Fruit fly (Drosophila melanogaster) whole organism, embryonic: Measurements from ENCODE around the gene nerfin-2.

Experiments used
- B-H1 ChIP-seq: fragments of 200-800 bp; sonication (Bioruptor generic); IDR thresholded peaks from 3 replicates; pipeline ENCODE4 v1.3.6; 2022; ENCODE audit warnings: missing biosample characterization, missing genetic modification characterization
- CG10209 ChIP-seq: fragments of 200-800 bp; sonication (Bioruptor generic); optimal IDR thresholded peaks from 3 replicates; lab custom pipeline; 2017; ENCODE audit warnings: missing biosample characterization, mild to moderate bottlenecking, missing genetic modification characterization, missing genetic modification reagents
- CG10366 ChIP-seq: fragments of 200-800 bp; sonication (Bioruptor generic); IDR thresholded peaks from 2 replicates; pipeline ENCODE4 v1.3.6; 2022; ENCODE audit warnings: missing biosample characterization, missing genetic modification characterization
- CG10979 ChIP-seq: fragments of 200-800 bp; sonication (Bioruptor generic); optimal IDR thresholded peaks from 2 replicates; lab custom pipeline; 2018; ENCODE audit warnings: missing biosample characterization, mild to moderate bottlenecking, missing genetic modification characterization, moderate library complexity
- CG11560 ChIP-seq: fragments of 200-800 bp; sonication (Bioruptor generic); IDR thresholded peaks from 3 replicates; pipeline ENCODE4 v1.3.6; 2022; ENCODE audit warnings: missing biosample characterization, missing genetic modification characterization
- CG11695 ChIP-seq: fragments of 200-800 bp; sonication (Bioruptor generic); IDR thresholded peaks from 3 replicates; pipeline ENCODE4 v1.3.6; 2022; ENCODE audit warnings: missing biosample characterization, missing genetic modification characterization
- CG12659 ChIP-seq: fragments of 200-800 bp; sonication (Bioruptor generic); optimal IDR thresholded peaks from 3 replicates; lab custom pipeline; 2017; ENCODE audit warnings: mild to moderate bottlenecking, missing biosample characterization, missing genetic modification reagents, missing genetic modification characterization
- CG13424 ChIP-seq: fragments of 200-800 bp; sonication (Bioruptor generic); optimal IDR thresholded peaks from 2 replicates; lab custom pipeline; 2019; ENCODE audit warnings: missing biosample characterization, mild to moderate bottlenecking, missing genetic modification characterization, moderate library complexity
- CG13775 ChIP-seq: fragments of 200-800 bp; sonication (Bioruptor generic); optimal IDR thresholded peaks from 3 replicates; lab custom pipeline; 2017; ENCODE audit warnings: missing biosample characterization, mild to moderate bottlenecking, missing genetic modification characterization
- CG15696 ChIP-seq: fragments of 200-800 bp; sonication (Bioruptor generic); optimal IDR thresholded peaks from 2 replicates; lab custom pipeline; 2019; ENCODE audit warnings: missing biosample characterization, mild to moderate bottlenecking, missing genetic modification characterization, moderate library complexity
- CG17361 ChIP-seq: fragments of 200-800 bp; sonication (Bioruptor generic); IDR thresholded peaks from 3 replicates; pipeline ENCODE4 v1.3.6; 2022; ENCODE audit warnings: missing biosample characterization, missing genetic modification characterization
- CG18262 ChIP-seq: fragments of 200-800 bp; optimal IDR thresholded peaks from 3 replicates; lab custom pipeline; 2019; ENCODE audit warnings: missing biosample characterization, mild to moderate bottlenecking, missing genetic modification characterization, moderate library complexity
- CG2202 ChIP-seq: fragments of 200-800 bp; sonication (Bioruptor generic); optimal IDR thresholded peaks from 2 replicates; lab custom pipeline; 2018; ENCODE audit warnings: missing biosample characterization, mild to moderate bottlenecking, missing genetic modification characterization
- CG2678 ChIP-seq: fragments of 200-800 bp; sonication (Bioruptor generic); optimal IDR thresholded peaks from 3 replicates; lab custom pipeline; 2019; ENCODE audit warnings: missing biosample characterization, mild to moderate bottlenecking, missing genetic modification characterization, moderate library complexity
- CG3847 ChIP-seq: fragments of 200-800 bp; sonication (Bioruptor generic); IDR thresholded peaks from 2 replicates; pipeline ENCODE4 v1.3.6; 2022; ENCODE audit warnings: missing biosample characterization, missing genetic modification characterization
- CG4328 ChIP-seq: fragments of 200-800 bp; sonication (Bioruptor generic); optimal IDR thresholded peaks from 3 replicates; lab custom pipeline; 2017; ENCODE audit warnings: missing biosample characterization, missing genetic modification reagents, missing genetic modification characterization
- CG4730 ChIP-seq: fragments of 200-800 bp; sonication (Bioruptor generic); IDR thresholded peaks from 2 replicates; pipeline ENCODE4 v1.3.6; 2022; ENCODE audit warnings: missing biosample characterization, missing genetic modification characterization
- CG6175 ChIP-seq: fragments of 200-800 bp; sonication (Bioruptor generic); IDR thresholded peaks from 3 replicates; pipeline ENCODE4 v1.3.6; 2022; ENCODE audit warnings: missing biosample characterization, missing genetic modification characterization
- CG7372 ChIP-seq: fragments of 200-800 bp; sonication (Bioruptor generic); IDR thresholded peaks from 2 replicates; pipeline ENCODE4 v1.3.6; 2022; ENCODE audit warnings: missing biosample characterization, missing genetic modification characterization
- CG9437 ChIP-seq: fragments of 200-800 bp; sonication (Bioruptor generic); optimal IDR thresholded peaks from 2 replicates; lab custom pipeline; 2018; ENCODE audit warnings: missing biosample characterization, mild to moderate bottlenecking, missing genetic modification characterization
- CG9932 ChIP-seq: fragments of 200-800 bp; sonication (Bioruptor generic); IDR thresholded peaks from 2 replicates; pipeline ENCODE4 v1.3.6; 2022; ENCODE audit warnings: missing biosample characterization, missing genetic modification characterization
- Dbx ChIP-seq: fragments of 200-800 bp; sonication (Bioruptor generic); IDR thresholded peaks from 3 replicates; pipeline ENCODE4 v1.3.6; 2022; ENCODE audit warnings: missing biosample characterization, missing genetic modification characterization
- Gsc ChIP-seq: fragments of 200-800 bp; sonication (Bioruptor generic); IDR thresholded peaks from 2 replicates; pipeline ENCODE4 v1.3.6; 2022; ENCODE audit warnings: missing biosample characterization, missing genetic modification characterization
- Hand ChIP-seq: fragments of 200-800 bp; sonication (Bioruptor generic); optimal IDR thresholded peaks from 2 replicates; lab custom pipeline; 2017; ENCODE audit warnings: mild to moderate bottlenecking, missing biosample characterization, missing genetic modification reagents, missing genetic modification characterization
- Mad ChIP-seq: fragments of 200-800 bp; sonication (Bioruptor generic); optimal IDR thresholded peaks from 2 replicates; lab custom pipeline; 2016; ENCODE audit warnings: missing biosample characterization, missing genetic modification characterization
- Neu2 ChIP-seq: fragments of 200-800 bp; sonication (Bioruptor generic); optimal IDR thresholded peaks from 3 replicates; lab custom pipeline; 2016; ENCODE audit warnings: missing biosample characterization, missing genetic modification characterization, borderline replicate concordance
- Oli ChIP-seq: fragments of 200-800 bp; sonication (Bioruptor generic); optimal IDR thresholded peaks from 2 replicates; lab custom pipeline; 2018; ENCODE audit warnings: missing biosample characterization, mild to moderate bottlenecking, missing genetic modification characterization, moderate library complexity
- PHDP ChIP-seq: fragments of 200-800 bp; sonication (Bioruptor generic); optimal IDR thresholded peaks from 3 replicates; lab custom pipeline; 2018; ENCODE audit warnings: missing biosample characterization, mild to moderate bottlenecking, missing genetic modification characterization, moderate library complexity
- Xbp1 ChIP-seq: fragments of 200-800 bp; sonication (Bioruptor generic); optimal IDR thresholded peaks from 3 replicates; lab custom pipeline; 2016; ENCODE audit warnings: missing biosample characterization, mild to moderate bottlenecking, missing genetic modification characterization
- YL-1 ChIP-seq: fragments of 200-800 bp; sonication (Bioruptor generic); optimal IDR thresholded peaks from 3 replicates; lab custom pipeline; 2017; ENCODE audit warnings: missing biosample characterization, mild to moderate bottlenecking, missing genetic modification characterization
- amos ChIP-seq: fragments of 200-800 bp; sonication (Bioruptor generic); IDR thresholded peaks from 2 replicates; pipeline ENCODE4 v1.3.6; 2022; ENCODE audit warnings: missing biosample characterization, missing genetic modification characterization; ENCODE audit not compliant: partially characterized antibody
- az2 ChIP-seq: fragments of 200-800 bp; sonication (Bioruptor generic); optimal IDR thresholded peaks from 3 replicates; lab custom pipeline; 2016; ENCODE audit warnings: missing biosample characterization, missing genetic modification characterization
- bcd ChIP-seq: fragments of 200-800 bp; sonication (Bioruptor generic); optimal IDR thresholded peaks from 2 replicates; lab custom pipeline; 2017; ENCODE audit warnings: missing biosample characterization, mild to moderate bottlenecking, missing genetic modification characterization
- br ChIP-seq: fragments of >200 bp; optimal IDR thresholded peaks from 2 replicates; lab custom pipeline; 2017
- bsh ChIP-seq, 2 experiments: fragments of 200-800 bp; sonication (Bioruptor generic); optimal IDR thresholded peaks; 2 replicates each; lab custom pipeline; 2017 to 2018; ENCODE audit warnings: mild to moderate bottlenecking in 2 of 2, missing biosample characterization in 2 of 2, missing genetic modification characterization in 2 of 2, moderate library complexity in 1 of 2
- ci ChIP-seq: fragments of 200-800 bp; sonication (Bioruptor generic); IDR thresholded peaks from 3 replicates; pipeline ENCODE4 v1.3.6; 2022; ENCODE audit warnings: missing biosample characterization, missing genetic modification characterization
- danr ChIP-seq: fragments of 200-800 bp; sonication (Bioruptor generic); IDR thresholded peaks from 2 replicates; pipeline ENCODE4 v1.3.6; 2022; ENCODE audit warnings: missing biosample characterization, missing genetic modification characterization
- dmrt11E ChIP-seq: fragments of 200-800 bp; sonication (Bioruptor generic); optimal IDR thresholded peaks from 3 replicates; lab custom pipeline; 2018; ENCODE audit warnings: missing biosample characterization, mild to moderate bottlenecking, missing genetic modification characterization, moderate library complexity
- emc ChIP-seq: fragments of 200-800 bp; sonication (Bioruptor generic); optimal IDR thresholded peaks from 2 replicates; lab custom pipeline; 2016; ENCODE audit warnings: missing biosample characterization, missing genetic modification characterization
- fd96Cb ChIP-seq: fragments of 200-800 bp; sonication (Bioruptor generic); optimal IDR thresholded peaks from 2 replicates; lab custom pipeline; 2018; ENCODE audit warnings: missing biosample characterization, mild to moderate bottlenecking, missing genetic modification characterization, moderate library complexity
- gfzf ChIP-seq: fragments of 200-800 bp; sonication (Bioruptor generic); optimal IDR thresholded peaks from 2 replicates; lab custom pipeline; 2016; ENCODE audit warnings: missing biosample characterization, mild to moderate bottlenecking, missing genetic modification characterization, moderate library complexity
- gt ChIP-seq: fragments of 200-800 bp; sonication (Bioruptor generic); IDR thresholded peaks from 2 replicates; pipeline ENCODE4 v1.3.6; 2022; ENCODE audit warnings: missing biosample characterization, missing genetic modification characterization
- hkb ChIP-seq, 2 experiments: fragments of 200-800 bp in 1 of 2; fragments of >200 bp in 1 of 2; sonication (Bioruptor generic) in 1 of 2; IDR thresholded peaks in 1 of 2; optimal IDR thresholded peaks in 1 of 2; 2 replicates each; pipeline versions ENCODE4 v1.3.6 to Lab custom; 2017 to 2022; ENCODE audit warnings: missing biosample characterization in 1 of 2, missing genetic modification characterization in 1 of 2
- ind ChIP-seq: fragments of 200-800 bp; sonication (Bioruptor generic); optimal IDR thresholded peaks from 3 replicates; lab custom pipeline; 2016; ENCODE audit warnings: missing biosample characterization, missing genetic modification characterization
- lola ChIP-seq, 3 experiments: fragments of >200 bp in 2 of 3; fragments of 200-800 bp in 1 of 3; sonication (Bioruptor generic) in 1 of 3; optimal IDR thresholded peaks; 2 replicates each; lab custom pipeline; 2017 to 2019; ENCODE audit warnings: missing biosample characterization in 3 of 3, missing genetic modification characterization in 3 of 3, mild to moderate bottlenecking in 1 of 3, moderate library complexity in 1 of 3
- nmo ChIP-seq: fragments of 200-800 bp; sonication (Bioruptor generic); optimal IDR thresholded peaks from 2 replicates; lab custom pipeline; 2018; ENCODE audit warnings: missing biosample characterization, mild to moderate bottlenecking, missing genetic modification characterization, moderate library complexity
- onecut ChIP-seq: fragments of 200-800 bp; sonication (Bioruptor generic); IDR thresholded peaks from 2 replicates; pipeline ENCODE4 v1.3.6; 2022; ENCODE audit warnings: missing biosample characterization, missing genetic modification characterization
- org-1 ChIP-seq: fragments of 200-800 bp; sonication (Bioruptor generic); optimal IDR thresholded peaks from 2 replicates; lab custom pipeline; 2017; ENCODE audit warnings: missing biosample characterization, missing genetic modification characterization
- toy ChIP-seq: fragments of 200-800 bp; sonication (Bioruptor generic); IDR thresholded peaks from 2 replicates; pipeline ENCODE4 v1.3.6; 2022; ENCODE audit warnings: missing biosample characterization, missing genetic modification characterization
- usp ChIP-seq: fragments of >200 bp; optimal IDR thresholded peaks from 2 replicates; lab custom pipeline; 2017; ENCODE audit warnings: missing biosample characterization, missing genetic modification characterization
- zen2 ChIP-seq: fragments of 200-800 bp; sonication (Bioruptor generic); IDR thresholded peaks from 3 replicates; pipeline ENCODE4 v1.3.6; 2022; ENCODE audit warnings: missing biosample characterization, missing genetic modification characterization; ENCODE audit not compliant: partially characterized antibody

The nerfin-2 gene

DNA sequence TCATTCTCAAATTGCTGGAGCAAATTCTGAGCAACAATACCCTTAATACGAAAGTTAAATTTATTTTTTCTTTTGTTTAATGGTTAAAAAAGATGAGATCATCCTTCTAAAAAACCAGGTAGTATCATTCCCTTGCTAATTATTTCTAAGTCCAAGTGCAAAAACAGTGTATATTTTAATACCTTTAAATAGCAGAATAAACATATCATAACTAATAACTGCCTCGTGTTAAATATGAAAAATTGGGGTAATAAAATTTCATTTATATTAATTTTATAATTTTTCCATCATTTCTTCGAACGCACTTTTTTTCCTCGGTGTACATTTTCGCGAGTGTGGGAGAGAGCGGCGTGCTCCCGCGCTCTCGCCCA lies 40.9 kb downstream of the nerfin-2 start (continued):
- no peak for TF ChIP-seq hkb (optimal IDR thresholded peaks at IDR 0.05; lab: Kevin White, UChicago)
- 0 out of 2 replicates have a peak, but pooled peaks have one; percentile 7 for TF ChIP-seq hkb (GFP tag; IDR thresholded peaks at IDR 0.05; lab: Robert Waterston, UW)
- peak; percentile 25 for TF ChIP-seq az2
- TF ChIP-seq Dbx (GFP tag; lab: Robert Waterston, UW), result 0 out of 3 replicates have a peak, but pooled peaks have one; percentile 13
- TF ChIP-seq CG10366 (GFP tag; lab: Robert Waterston, UW), result no peak
- no peak for TF ChIP-seq gt (GFP tag; lab: Robert Waterston, UW)
- TF ChIP-seq CG2678 (tag; lab: Kevin White, UChicago), result peak; percentile 30
- TF ChIP-seq CG12659, result peak; percentile 18
- TF ChIP-seq ind (GFP tag; lab: Kevin White, UChicago), result peak; percentile 4
- no peak for TF ChIP-seq CG3847 (GFP tag; lab: Robert Waterston, UW)
- TF ChIP-seq Mad (GFP tag; lab: Kevin White, UChicago), result no peak
- TF ChIP-seq br (lab: Kevin White, UChicago), result no peak
- TF ChIP-seq CG6175 (GFP tag; lab: Robert Waterston, UW), result no peak
- peak; percentile 14 for TF ChIP-seq Xbp1 (GFP tag; lab: Kevin White, UChicago)
- TF ChIP-seq B-H1 (GFP tag; lab: Robert Waterston, UW), result no peak
- TF ChIP-seq amos (GFP tag; lab: Robert Waterston, UW), result no peak
- TF ChIP-seq Gsc (GFP tag; lab: Robert Waterston, UW), result no peak
- TF ChIP-seq CG13775 (GFP tag; lab: Kevin White, UChicago), result no peak
- peak; percentile 33 for TF ChIP-seq dmrt11E (tag; lab: Kevin White, UChicago)
- no peak for TF ChIP-seq Neu2 (GFP tag; lab: Kevin White, UChicago)
- TF ChIP-seq CG10209 (GFP tag; lab: Kevin White, UChicago), result peak; percentile 12
- TF ChIP-seq usp (GFP tag; lab: Kevin White, UChicago), result no peak
- peak in 1 of 3 experiments; percentile 40 for TF ChIP-seq lola (GFP tag; optimal IDR thresholded peaks at IDR 0.05; lab: Kevin White, UChicago)
- TF ChIP-seq CG4730 (GFP tag; lab: Robert Waterston, UW), result no peak
- no peak for TF ChIP-seq ci (GFP tag; lab: Robert Waterston, UW)
- no peak for TF ChIP-seq CG11560
- peak; percentile 24 for TF ChIP-seq bcd (GFP tag; lab: Kevin White, UChicago)
- peak; percentile 30 for TF ChIP-seq fd96Cb (tag; lab: Kevin White, UChicago)
- no peak for TF ChIP-seq zen2 (GFP tag; lab: Robert Waterston, UW)
- peak; percentile 53 for TF ChIP-seq CG18262 (tag; lab: Kevin White, UChicago)
- TF ChIP-seq CG15696 (tag; lab: Kevin White, UChicago), result peak; percentile 24
- TF ChIP-seq PHDP (tag; lab: Kevin White, UChicago), result peak; percentile 23
- TF ChIP-seq YL-1 (GFP tag; lab: Kevin White, UChicago), result no peak
- peak; percentile 7 for TF ChIP-seq CG13424 (tag; lab: Kevin White, UChicago)
- TF ChIP-seq bsh (GFP tag; optimal IDR thresholded peaks at IDR 0.05; lab: Kevin White, UChicago), result peak in 1 of 2 experiments; percentile 37
- TF ChIP-seq Oli (tag; lab: Kevin White, UChicago), result peak; percentile 24
- no peak for TF ChIP-seq emc (GFP tag; lab: Kevin White, UChicago)
- TF ChIP-seq org-1 (GFP tag; lab: Kevin White, UChicago), result no peak
- TF ChIP-seq onecut (GFP tag; lab: Robert Waterston, UW), result no peak
- TF ChIP-seq gfzf (GFP tag; lab: Kevin White, UChicago), result no peak
- TF ChIP-seq CG17361 (GFP tag; lab: Robert Waterston, UW), result peak; percentile 53; the same call in 2 of the 3 replicates
- TF ChIP-seq CG4328 (GFP tag; lab: Kevin White, UChicago), result no peak
- TF ChIP-seq CG2202 (tag; lab: Kevin White, UChicago), result no peak
- TF ChIP-seq CG7372 (GFP tag; lab: Robert Waterston, UW), result no peak
- TF ChIP-seq nmo (GFP tag; lab: Kevin White, UChicago), result peak; percentile 7
- TF ChIP-seq CG9437, result peak; percentile 26
- TF ChIP-seq Hand, result no peak
- TF ChIP-seq CG11695 (GFP tag; lab: Robert Waterston, UW), result 0 out of 3 replicates have a peak, but pooled peaks have one; percentile 10
- no peak for TF ChIP-seq CG9932
- no peak for TF ChIP-seq toy (GFP tag; lab: Robert Waterston, UW)
- TF ChIP-seq danr (GFP tag; lab: Robert Waterston, UW), result no peak
- peak; percentile 50 for TF ChIP-seq CG10979 (tag; lab: Kevin White, UChicago)
